Worm (Caenorhabditis elegans) whole organism, L3 larva: ENCODE measurements around the gene grl-22.

ENCODE experiments used
- R02D3.7 ChIP-seq: fragments of 150-350 bp; optimal IDR thresholded peaks from 2 replicates; lab custom pipeline; 2014; ENCODE audit warnings: missing biosample characterization, missing genetic modification characterization
- ZK546.5 ChIP-seq: sonication (generic microtip); optimal IDR thresholded peaks from 2 replicates; lab custom pipeline; 2017; ENCODE audit warnings: missing biosample characterization, missing genetic modification characterization
- aly-2 ChIP-seq: fragments of 150-350 bp; optimal IDR thresholded peaks from 2 replicates; lab custom pipeline; 2014; ENCODE audit warnings: missing biosample characterization, missing genetic modification characterization
- ceh-16 ChIP-seq: sonication (generic microtip); optimal IDR thresholded peaks from 2 replicates; lab custom pipeline; 2017; ENCODE audit warnings: missing biosample characterization, missing genetic modification characterization
- ceh-9 ChIP-seq: sonication (generic microtip); optimal IDR thresholded peaks from 2 replicates; lab custom pipeline; 2018; ENCODE audit warnings: missing biosample characterization, missing genetic modification characterization
- daf-12 ChIP-seq: fragments of 150-350 bp; optimal IDR thresholded peaks from 2 replicates; lab custom pipeline; 2014; ENCODE audit warnings: missing biosample characterization, missing genetic modification reagents, missing genetic modification characterization
- nhr-11 ChIP-seq: fragments of 150-350 bp; optimal IDR thresholded peaks from 2 replicates; lab custom pipeline; 2014; ENCODE audit warnings: missing biosample characterization, missing genetic modification characterization
- nhr-23 ChIP-seq: fragments of 150-350 bp; optimal IDR thresholded peaks from 2 replicates; lab custom pipeline; 2014; ENCODE audit warnings: missing biosample characterization, missing genetic modification reagents, missing genetic modification characterization
- zag-1 ChIP-seq: fragments of 150-350 bp; optimal IDR thresholded peaks from 2 replicates; lab custom pipeline; 2014; ENCODE audit warnings: missing biosample characterization, missing genetic modification characterization

- TF ChIP-seq zag-1 (tag; lab: Kevin White, UChicago) (no peak), R02D3.7 (tag; lab: Kevin White, UChicago) (no peak), daf-12 (tag; lab: Kevin White, UChicago) (no peak), ceh-9 (tag; lab: Kevin White, UChicago) (no peak), nhr-11 (tag; lab: Kevin White, UChicago) (no peak), ZK546.5 (no peak), aly-2 (tag; lab: Kevin White, UChicago) (no peak), nhr-23 (tag; lab: Kevin White, UChicago) (peak; percentile 45), ceh-16 (tag; lab: Kevin White, UChicago) (no peak)
Measured at ce11 chrIII:5442711-5443253, 29.0 kb upstream of the grl-22 start, which contains the start of the genes T24G10.2 and disl-2.
